Worm (Caenorhabditis elegans) whole organism, mixed stage, embryonic: Measurements from ENCODE around the gene prp-18.

ENCODE experiments used
- M03D4.4 ChIP-seq: sonication (generic microtip); optimal IDR thresholded peaks from 2 replicates; lab custom pipeline; 2017; ENCODE audit warnings: mild to moderate bottlenecking, missing genetic modification characterization, missing compliant biosample characterization
- ceh-43 ChIP-seq: fragments of 200-800 bp; sonication (Bioruptor generic); optimal IDR thresholded peaks from 2 replicates; lab custom pipeline; 2018; ENCODE audit warnings: mild to moderate bottlenecking, missing genetic modification characterization, moderate library complexity, missing compliant biosample characterization
- ceh-83 ChIP-seq: fragments of 200-800 bp; sonication (Bioruptor generic); optimal IDR thresholded peaks from 2 replicates; lab custom pipeline; 2018; ENCODE audit warnings: mild to moderate bottlenecking, missing genetic modification characterization, missing compliant biosample characterization
- ces-1 ChIP-seq: fragments of 150-350 bp; optimal IDR thresholded peaks from 2 replicates; lab custom pipeline; 2014; ENCODE audit warnings: missing biosample characterization, missing genetic modification reagents, missing genetic modification characterization
- elt-3 ChIP-seq: fragments of 150-350 bp; optimal IDR thresholded peaks from 2 replicates; lab custom pipeline; 2014; ENCODE audit warnings: missing biosample characterization, missing genetic modification characterization
- ham-2 ChIP-seq: fragments of 200-800 bp; sonication (Bioruptor generic); optimal IDR thresholded peaks from 2 replicates; lab custom pipeline; 2018; ENCODE audit warnings: mild to moderate bottlenecking, missing genetic modification characterization, missing compliant biosample characterization
- nhr-12 ChIP-seq: fragments of 150-350 bp; optimal IDR thresholded peaks from 2 replicates; lab custom pipeline; 2014; ENCODE audit warnings: missing biosample characterization, missing genetic modification characterization
- nhr-237 ChIP-seq: fragments of 150-350 bp; optimal IDR thresholded peaks from 2 replicates; lab custom pipeline; 2014; ENCODE audit warnings: missing biosample characterization, missing genetic modification characterization
- pha-4 ChIP-seq: fragments of 150-350 bp; optimal IDR thresholded peaks from 2 replicates; lab custom pipeline; 2018; ENCODE audit warnings: missing biosample characterization, missing genetic modification reagents, missing genetic modification characterization
- sem-2 ChIP-seq: fragments of 200-800 bp; sonication (Bioruptor generic); optimal IDR thresholded peaks from 2 replicates; lab custom pipeline; 2018; ENCODE audit warnings: mild to moderate bottlenecking, missing genetic modification characterization, missing compliant biosample characterization
- snpc-4 ChIP-seq: fragments of 150-350 bp; optimal IDR thresholded peaks from 2 replicates; lab custom pipeline; 2014; ENCODE audit warnings: missing biosample characterization, missing genetic modification characterization
- unc-39 ChIP-seq: fragments of 150-350 bp; optimal IDR thresholded peaks from 2 replicates; lab custom pipeline; 2014; ENCODE audit warnings: missing biosample characterization, missing genetic modification characterization

ce11 chrIV:9852250-9852649 lies 31.9 kb downstream of the prp-18 start, which contains the start of gene ssq-1:
- TF ChIP-seq ces-1 (GFP tag; lab: Kevin White, UChicago) (no peak), ceh-83 (GFP tag; lab: Kevin White, UChicago) (no peak), ham-2 (no peak), snpc-4 (no peak), unc-39 (tag; lab: Kevin White, UChicago) (no peak), elt-3 (tag; lab: Kevin White, UChicago) (no peak), sem-2 (no peak), nhr-12 (no peak), nhr-237 (tag; lab: Kevin White, UChicago) (no peak), ceh-43 (GFP tag; lab: Kevin White, UChicago) (no peak), pha-4 (no peak), M03D4.4 (tag; lab: Kevin White, UChicago) (no peak)
